Worm (Caenorhabditis elegans): ENCODE measurements around the gene pqn-36.

pqn-36 gene

DNA sequence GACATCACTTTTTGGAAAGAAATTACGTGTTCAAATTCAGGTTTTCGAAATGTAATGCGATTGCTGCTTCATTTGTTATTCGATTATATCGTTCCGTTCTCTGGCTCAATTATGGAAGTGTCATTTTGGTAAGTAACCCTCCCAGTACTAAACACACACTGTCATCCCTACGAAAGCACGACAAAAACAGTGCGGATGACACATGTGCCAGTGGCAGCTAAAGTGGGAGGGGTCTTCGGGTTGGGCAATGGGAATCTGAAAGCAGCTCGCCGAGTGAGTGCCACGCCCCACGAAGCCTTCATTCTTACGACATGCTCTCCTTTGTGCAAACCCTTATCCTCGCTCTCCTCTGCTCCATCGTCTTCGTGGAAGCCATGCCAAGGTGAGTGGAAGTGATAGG, 18.2 kb upstream of the pqn-36 start, which contains the start of gene flp-32:
flp-32 (plus strand) TSS at position 301 of the 400 bp plus-strand sequence.
- no peak for TF ChIP-seq lir-3 (tag; optimal IDR thresholded peaks at IDR 0.05; ENCODE audit: poor library complexity)
- TF ChIP-seq vab-15 (tag; optimal IDR thresholded peaks at IDR 0.05) = no peak
- TF ChIP-seq egl-27 (tag; optimal IDR thresholded peaks at IDR 0.05) = no peak
- TF ChIP-seq nhr-237 (tag; optimal IDR thresholded peaks at IDR 0.05) = no peak
- no peak for TF ChIP-seq Y116A8C.19 (tag; optimal IDR thresholded peaks at IDR 0.05; ENCODE audit: borderline replicate concordance)
- TF ChIP-seq tbx-2 (tag; optimal IDR thresholded peaks at IDR 0.05) = no peak
- TF ChIP-seq nhr-11 (tag; optimal IDR thresholded peaks at IDR 0.05) = no peak
- no peak for TF ChIP-seq ets-5 (GFP tag; IDR thresholded peaks at IDR 0.05)
- no peak for TF ChIP-seq dpl-1 (GFP tag; optimal IDR thresholded peaks at IDR 0.05)
- TF ChIP-seq nhr-76 (tag; optimal IDR thresholded peaks at IDR 0.05) = no peak
- no peak for TF ChIP-seq mef-2 (tag; optimal IDR thresholded peaks at IDR 0.05)
- no peak for TF ChIP-seq lin-14 (GFP tag; optimal IDR thresholded peaks at IDR 0.05)
- no peak for TF ChIP-seq mdl-1 (tag; optimal IDR thresholded peaks at IDR 0.05)

DNA sequence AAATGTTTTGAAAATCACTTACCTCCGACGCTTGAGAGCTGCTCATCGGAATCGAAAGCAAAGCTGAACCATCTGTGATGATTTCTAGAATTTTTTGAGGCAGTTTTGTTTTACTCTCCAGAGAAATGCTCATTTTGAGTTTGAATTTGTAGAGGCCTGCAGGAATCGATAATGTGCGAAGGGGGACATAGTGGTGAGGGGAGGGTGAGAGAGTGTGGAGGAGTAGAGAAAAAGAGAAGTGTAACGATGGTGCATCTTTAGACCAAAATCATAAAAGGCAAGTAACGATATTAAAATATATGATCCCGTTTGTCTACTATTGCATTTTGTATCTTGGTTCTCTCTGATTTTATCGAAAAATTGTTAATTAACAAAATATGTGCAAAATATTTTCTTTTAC, 15.7 kb upstream of the pqn-36 start, which contains the start of gene blos-8:
blos-8 (minus strand) TSS at position 216 of the 400 bp plus-strand sequence.
- TF ChIP-seq snpc-4 (tag; optimal IDR thresholded peaks at IDR 0.05) (no peak), nhr-12 (tag; optimal IDR thresholded peaks at IDR 0.05) (no peak), unc-62 (GFP tag; optimal IDR thresholded peaks at IDR 0.05) (no peak), mep-1 (tag; optimal IDR thresholded peaks at IDR 0.05) (no peak), unc-98 (GFP tag; IDR thresholded peaks at IDR 0.05) (no peak), tlp-1 (tag; optimal IDR thresholded peaks at IDR 0.05) (no peak), zip-4 (GFP tag; optimal IDR thresholded peaks at IDR 0.05) (no peak), ceh-90 (tag; optimal IDR thresholded peaks at IDR 0.05) (no peak), ceh-63 (GFP tag; optimal IDR thresholded peaks at IDR 0.05) (no peak), lir-3 (tag; optimal IDR thresholded peaks at IDR 0.05; ENCODE audit: poor library complexity) (no peak), zag-1 (tag; optimal IDR thresholded peaks at IDR 0.05) (no peak), lin-39 (tag; optimal IDR thresholded peaks at IDR 0.05) (no peak)

DNA sequence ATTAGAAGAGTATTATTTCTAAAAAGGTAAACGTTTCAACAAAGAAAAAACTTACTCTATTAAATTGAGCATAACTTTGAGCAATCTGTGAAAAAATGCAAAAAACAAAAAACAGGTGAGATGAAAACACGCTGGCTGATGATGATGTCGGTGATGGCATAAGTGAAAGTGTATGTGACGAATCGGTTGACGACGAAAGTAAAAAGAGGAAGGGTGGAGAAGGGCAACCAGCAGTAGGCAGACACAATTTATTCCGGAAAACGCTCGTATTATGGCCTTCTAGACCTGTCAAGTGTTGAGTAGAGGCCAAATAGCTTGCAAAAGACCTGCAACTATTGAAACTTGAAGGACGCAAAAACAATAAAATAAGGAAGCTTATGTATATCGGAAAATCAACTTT, 12.6 kb upstream of the pqn-36 start, which contains the start of gene nas-13:
nas-13 (minus strand) TSS at position 323 of the 400 bp plus-strand sequence.
- TF ChIP-seq blmp-1 (tag; optimal IDR thresholded peaks at IDR 0.05) = peak; percentile 86
- TF ChIP-seq snu-23 (GFP tag; optimal IDR thresholded peaks at IDR 0.05) = no peak

ce11 chrX:15423708-15424423, 8.6 kb upstream of the pqn-36 start:
- TF ChIP-seq elt-3 (tag; optimal IDR thresholded peaks at IDR 0.05) (peak in 2 of 6 experiments; percentile 17 to 25), alr-1 (tag; optimal IDR thresholded peaks at IDR 0.05; ENCODE audit: borderline replicate concordance) (no peak), lin-35 (GFP tag; optimal IDR thresholded peaks at IDR 0.05) (peak in 1 of 2 experiments; percentile 55), mdl-1 (tag; optimal IDR thresholded peaks at IDR 0.05) (peak in 1 of 2 experiments; percentile 31), pag-3 (tag; optimal IDR thresholded peaks at IDR 0.05; ENCODE audit: borderline replicate concordance, insufficient read depth) (peak; percentile 18), blmp-1 (tag; optimal IDR thresholded peaks at IDR 0.05) (peak; percentile 49), lin-14 (GFP tag; optimal IDR thresholded peaks at IDR 0.05) (peak; percentile 66), fos-1 (tag; optimal IDR thresholded peaks at IDR 0.05) (no peak), elt-2 (tag; optimal IDR thresholded peaks at IDR 0.05) (peak; percentile 79), fkh-8 (tag; optimal IDR thresholded peaks at IDR 0.05) (no peak), ceh-90 (tag; optimal IDR thresholded peaks at IDR 0.05) (no peak), nhr-47 (tag; optimal IDR thresholded peaks at IDR 0.05) (no peak), nhr-20 (tag; optimal IDR thresholded peaks at IDR 0.05) (peak; percentile 20)
